Worm (Caenorhabditis elegans) whole organism, L3 larva: Measurements from ENCODE around the gene ZK795.3.
A peak's percentile ranks its signal among the peaks of the same experiment; 100 is the strongest.

Experiments used
- aly-2 ChIP-seq: fragments of 150-350 bp; optimal IDR thresholded peaks from 2 replicates; lab custom pipeline; 2014; ENCODE audit warnings: missing biosample characterization, missing genetic modification characterization
- ama-1 ChIP-seq: fragments of 150-350 bp; optimal IDR thresholded peaks from 2 replicates; lab custom pipeline; 2018
- ceh-16 ChIP-seq: sonication (generic microtip); optimal IDR thresholded peaks from 2 replicates; lab custom pipeline; 2017; ENCODE audit warnings: missing biosample characterization, missing genetic modification characterization
- ceh-82 ChIP-seq: fragments of 150-350 bp; optimal IDR thresholded peaks from 2 replicates; lab custom pipeline; 2014; ENCODE audit warnings: missing biosample characterization, missing genetic modification characterization
- ceh-9 ChIP-seq: sonication (generic microtip); optimal IDR thresholded peaks from 2 replicates; lab custom pipeline; 2018; ENCODE audit warnings: missing biosample characterization, missing genetic modification characterization
- daf-12 ChIP-seq: fragments of 150-350 bp; optimal IDR thresholded peaks from 2 replicates; lab custom pipeline; 2014; ENCODE audit warnings: missing biosample characterization, missing genetic modification reagents, missing genetic modification characterization
- egl-5 ChIP-seq: fragments of 150-350 bp; optimal IDR thresholded peaks from 2 replicates; lab custom pipeline; 2017; ENCODE audit warnings: missing biosample characterization, missing genetic modification reagents, missing genetic modification characterization, inconsistent platforms
- elt-1 ChIP-seq: fragments of 150-350 bp; optimal IDR thresholded peaks from 2 replicates; lab custom pipeline; 2014; ENCODE audit warnings: missing biosample characterization, missing genetic modification characterization
- elt-2 ChIP-seq: sonication (generic microtip); optimal IDR thresholded peaks from 2 replicates; lab custom pipeline; 2016; ENCODE audit warnings: missing genetic modification reagents, mild to moderate bottlenecking, missing genetic modification characterization, missing compliant biosample characterization
- elt-3 ChIP-seq, 3 experiments: fragments of 150-350 bp in 1 of 3; sonication (generic microtip) in 2 of 3; optimal IDR thresholded peaks; 2 replicates in 2 of 3; 4 replicates in 1 of 3; lab custom pipeline; 2014 to 2017; ENCODE audit warnings: missing biosample characterization in 3 of 3, missing genetic modification characterization in 3 of 3
- fkh-10 ChIP-seq: sonication (generic microtip); optimal IDR thresholded peaks from 2 replicates; lab custom pipeline; 2017; ENCODE audit warnings: missing biosample characterization, missing genetic modification reagents, missing genetic modification characterization
- fkh-2 ChIP-seq: fragments of 150-350 bp; optimal IDR thresholded peaks from 2 replicates; lab custom pipeline; 2014; ENCODE audit warnings: missing biosample characterization, missing genetic modification reagents, missing genetic modification characterization
- hmg-11 ChIP-seq: sonication (generic microtip); optimal IDR thresholded peaks from 2 replicates; lab custom pipeline; 2016; ENCODE audit warnings: missing genetic modification characterization, missing compliant biosample characterization
- jun-1 ChIP-seq: fragments of 150-350 bp; optimal IDR thresholded peaks from 2 replicates; lab custom pipeline; 2014; ENCODE audit warnings: missing biosample characterization, missing genetic modification reagents, missing genetic modification characterization
- lin-15B ChIP-seq: fragments of 150-350 bp; optimal IDR thresholded peaks from 2 replicates; lab custom pipeline; 2014; ENCODE audit warnings: missing biosample characterization, missing genetic modification characterization
- lsy-12 ChIP-seq: sonication (generic microtip); optimal IDR thresholded peaks from 2 replicates; lab custom pipeline; 2016; ENCODE audit warnings: mild to moderate bottlenecking, missing genetic modification characterization, missing compliant biosample characterization
- nfya-1 ChIP-seq: sonication (generic microtip); optimal IDR thresholded peaks from 2 replicates; lab custom pipeline; 2017; ENCODE audit warnings: missing genetic modification characterization, mild to moderate bottlenecking, missing compliant biosample characterization, antibody characterized with exemption, moderate library complexity; ENCODE audit not compliant: insufficient read depth
- nhr-11 ChIP-seq: fragments of 150-350 bp; optimal IDR thresholded peaks from 2 replicates; lab custom pipeline; 2014; ENCODE audit warnings: missing biosample characterization, missing genetic modification characterization
- nhr-237 ChIP-seq: fragments of 150-350 bp; optimal IDR thresholded peaks from 2 replicates; lab custom pipeline; 2014; ENCODE audit warnings: missing biosample characterization, missing genetic modification characterization
- nhr-25 ChIP-seq: sonication (generic microtip); optimal IDR thresholded peaks from 2 replicates; lab custom pipeline; 2017; ENCODE audit warnings: missing biosample characterization, missing genetic modification characterization
- nhr-77 ChIP-seq: fragments of 150-350 bp; optimal IDR thresholded peaks from 2 replicates; lab custom pipeline; 2014; ENCODE audit warnings: missing biosample characterization, missing genetic modification characterization
- pha-4 ChIP-seq: fragments of 150-350 bp; optimal IDR thresholded peaks from 2 replicates; lab custom pipeline; 2014; ENCODE audit warnings: missing biosample characterization, missing genetic modification reagents, missing genetic modification characterization
- pqm-1 ChIP-seq: fragments of 150-350 bp; optimal IDR thresholded peaks from 2 replicates; lab custom pipeline; 2017; ENCODE audit warnings: missing biosample characterization, missing genetic modification characterization, inconsistent platforms
- sea-2 ChIP-seq: fragments of 150-350 bp; sonication (generic microtip); optimal IDR thresholded peaks from 4 replicates; lab custom pipeline; 2014; ENCODE audit warnings: missing biosample characterization, missing genetic modification reagents, missing genetic modification characterization
- snpc-4 ChIP-seq: fragments of 150-350 bp; optimal IDR thresholded peaks from 2 replicates; lab custom pipeline; 2014; ENCODE audit warnings: missing biosample characterization, missing genetic modification characterization
- tbx-2 ChIP-seq: sonication (generic microtip); optimal IDR thresholded peaks from 2 replicates; lab custom pipeline; 2016; ENCODE audit warnings: mild to moderate bottlenecking, missing genetic modification characterization, missing compliant biosample characterization
- unc-62 ChIP-seq: fragments of 150-350 bp; sonication (generic microtip); optimal IDR thresholded peaks from 4 replicates; lab custom pipeline; 2014; ENCODE audit warnings: missing biosample characterization, missing genetic modification reagents, missing genetic modification characterization
- zag-1 ChIP-seq: fragments of 150-350 bp; optimal IDR thresholded peaks from 2 replicates; lab custom pipeline; 2014; ENCODE audit warnings: missing biosample characterization, missing genetic modification characterization

ZK795.3 gene

ce11 chrIV:12596960-12597359 is 37.8 kb downstream of the ZK795.3 start:
- no peak for TF ChIP-seq ceh-82 (tag; lab: Kevin White, UChicago)
- TF ChIP-seq ceh-9 = no peak
- TF ChIP-seq pqm-1 (tag; lab: Kevin White, UChicago) = no peak
- no peak for TF ChIP-seq daf-12 (tag; lab: Kevin White, UChicago)
- TF ChIP-seq unc-62 = no peak
- no peak for TF ChIP-seq ceh-16 (tag; lab: Kevin White, UChicago)
- no peak for TF ChIP-seq ama-1
- TF ChIP-seq sea-2 = no peak
- TF ChIP-seq tbx-2 (tag; lab: Kevin White, UChicago) = no peak
- no peak for TF ChIP-seq zag-1 (tag; lab: Kevin White, UChicago)

ce11 chrIV:12599158-12599557 is 40.0 kb downstream of the ZK795.3 start, which contains the start of gene pgp-1:
pgp-1 (minus strand) TSS chrIV:12599169.
- TF ChIP-seq elt-1 (tag; lab: Kevin White, UChicago) (no peak), hmg-11 (tag; lab: Kevin White, UChicago) (no peak), elt-2 (peak; percentile 94), elt-3 (tag; optimal IDR thresholded peaks at IDR 0.05; lab: Kevin White, UChicago) (no peak), fkh-10 (GFP tag; lab: Kevin White, UChicago) (no peak), zag-1 (tag; lab: Kevin White, UChicago) (no peak), nfya-1 (tag; lab: Kevin White, UChicago) (no peak), aly-2 (tag; lab: Kevin White, UChicago) (no peak), fkh-2 (tag; lab: Kevin White, UChicago) (no peak), nhr-77 (tag; lab: Kevin White, UChicago) (no peak), pqm-1 (tag; lab: Kevin White, UChicago) (peak; percentile 91), pha-4 (tag; lab: Kevin White, UChicago) (peak; percentile 27), jun-1 (tag; lab: Kevin White, UChicago) (peak; percentile 9), lsy-12 (tag; lab: Kevin White, UChicago) (no peak), egl-5 (tag; lab: Kevin White, UChicago) (no peak), unc-62 (no peak)

DNA sequence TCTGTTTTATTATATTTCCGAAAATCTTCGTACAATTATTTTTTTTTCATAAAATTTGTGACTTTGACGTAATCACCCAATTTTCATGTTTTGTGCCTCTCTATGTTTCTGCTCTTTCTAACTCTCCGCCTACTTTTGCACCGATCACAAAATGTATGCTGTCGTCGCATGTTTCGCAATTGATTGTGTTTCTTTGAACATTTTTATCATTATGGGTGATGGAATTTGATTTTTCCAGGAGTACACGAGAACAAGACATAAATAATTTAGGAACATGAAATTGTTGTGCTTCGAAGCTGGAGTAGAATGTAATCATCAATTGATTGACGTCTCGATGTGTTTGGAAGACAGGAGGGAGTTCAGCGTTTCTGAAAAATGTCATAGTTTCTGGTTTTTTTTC is 41.8 kb downstream of the ZK795.3 start:
- TF ChIP-seq fkh-10 (GFP tag; lab: Kevin White, UChicago) (no peak), elt-2 (peak; percentile 94), pqm-1 (tag; lab: Kevin White, UChicago) (peak; percentile 94), daf-12 (tag; lab: Kevin White, UChicago) (no peak), jun-1 (tag; lab: Kevin White, UChicago) (peak; percentile 18)

ce11 chrIV:12605401-12605800 is 46.2 kb downstream of the ZK795.3 start, which contains the start of gene Y55D9A.2:
Y55D9A.2 (minus strand) TSS chrIV:12605431.
- TF ChIP-seq lin-15B (tag; lab: Kevin White, UChicago) = peak; percentile 79
- TF ChIP-seq pha-4 (tag; lab: Kevin White, UChicago) = peak; percentile 57
- no peak for TF ChIP-seq nhr-11 (tag; lab: Kevin White, UChicago)
- TF ChIP-seq snpc-4 = peak; percentile 15
- peak; percentile 14 for TF ChIP-seq elt-2
- no peak for TF ChIP-seq elt-1 (tag; lab: Kevin White, UChicago)
- peak; percentile 11 for TF ChIP-seq nhr-25 (tag; lab: Kevin White, UChicago)
- peak; percentile 38 for TF ChIP-seq nfya-1 (tag; lab: Kevin White, UChicago)
- TF ChIP-seq nhr-237 (tag; lab: Kevin White, UChicago) = no peak
- no peak for TF ChIP-seq ceh-16 (tag; lab: Kevin White, UChicago)
- TF ChIP-seq, all 47 proteins: peak for 6
